Worm (Caenorhabditis elegans): ENCODE data around the gene hmp-1.

DNA sequence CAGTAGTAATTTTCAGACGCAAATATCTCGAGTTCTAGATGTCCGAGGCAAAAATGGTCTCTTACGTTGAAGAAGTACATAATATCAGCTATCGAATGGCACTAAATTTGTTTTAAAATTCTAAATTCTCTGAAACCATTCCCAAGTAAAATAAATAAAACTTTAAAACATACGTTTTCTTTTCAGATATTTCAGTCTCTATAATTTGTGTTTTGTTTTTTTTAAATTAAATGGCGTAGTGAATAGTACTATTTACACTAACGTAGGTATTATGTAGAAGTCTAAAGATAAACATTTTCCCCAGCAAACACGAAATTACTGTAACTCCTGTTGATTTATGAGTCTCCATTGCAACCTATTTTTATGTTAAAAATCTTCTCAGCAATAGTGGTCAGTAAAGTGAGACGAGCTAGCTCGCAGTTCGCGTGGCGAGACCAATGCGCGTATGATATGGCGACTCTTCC, 28.4 kb upstream of the hmp-1 start:
- no peak for TF ChIP-seq nhr-11 (tag; optimal IDR thresholded peaks at IDR 0.05)
- TF ChIP-seq C08G9.2 (tag; optimal IDR thresholded peaks at IDR 0.05) = no peak
- no peak for TF ChIP-seq ceh-45 (GFP tag; IDR thresholded peaks at IDR 0.05)
- no peak for TF ChIP-seq hlh-30 (tag; optimal IDR thresholded peaks at IDR 0.05; ENCODE audit: insufficient read depth)
- no peak for TF ChIP-seq elt-4 (tag; optimal IDR thresholded peaks at IDR 0.05)
- TF ChIP-seq ama-1 (optimal IDR thresholded peaks at IDR 0.05) = no peak
- no peak for TF ChIP-seq pqm-1 (tag; optimal IDR thresholded peaks at IDR 0.05)
- no peak for TF ChIP-seq pha-4 (tag; optimal IDR thresholded peaks at IDR 0.05)
- no peak for TF ChIP-seq sdc-2 (tag; optimal IDR thresholded peaks at IDR 0.05)

Data from whole organism, late embryonic.